Fruit fly (Drosophila melanogaster): ENCODE results near the gene CG13144.

- TF ChIP-seq kay (GFP tag; ENCODE audit: borderline replicate concordance) = no peak
- TF ChIP-seq cic (GFP tag; optimal IDR thresholded peaks at IDR 0.05) = no peak
- no peak for TF ChIP-seq CG11617 (GFP tag; optimal IDR thresholded peaks at IDR 0.05)
- TF ChIP-seq toe (GFP tag; optimal IDR thresholded peaks at IDR 0.05) = no peak
- TF ChIP-seq Crg-1 (GFP tag; optimal IDR thresholded peaks at IDR 0.05) = no peak
- no peak for TF ChIP-seq tj (GFP tag; optimal IDR thresholded peaks at IDR 0.05)
- no peak for TF ChIP-seq CG7045 (GFP tag; optimal IDR thresholded peaks at IDR 0.05)
- no peak for TF ChIP-seq CG5204 (GFP tag; optimal IDR thresholded peaks at IDR 0.05)
- TF ChIP-seq CG14711 (tag; optimal IDR thresholded peaks at IDR 0.05) = no peak
Observed at dm6 chr2L:10499608-10500007, 8.4 kb upstream of the CG13144 start.
